Worm (Caenorhabditis elegans): ENCODE results near the gene igcm-3.

ce11 chrX:2727681-2728080 is 22.0 kb upstream of the igcm-3 start:
- TF ChIP-seq nhr-77 (tag; optimal IDR thresholded peaks at IDR 0.05) (no peak), elt-3 (tag; optimal IDR thresholded peaks at IDR 0.05) (no peak), blmp-1 (tag; optimal IDR thresholded peaks at IDR 0.05) (no peak), ces-1 (GFP tag; optimal IDR thresholded peaks at IDR 0.05) (no peak), sup-37 (GFP tag; optimal IDR thresholded peaks at IDR 0.05) (no peak), lin-15B (tag; optimal IDR thresholded peaks at IDR 0.05) (no peak), nhr-47 (tag; optimal IDR thresholded peaks at IDR 0.05) (no peak), nhr-76 (tag; optimal IDR thresholded peaks at IDR 0.05) (no peak), skn-1 (tag; optimal IDR thresholded peaks at IDR 0.05) (no peak), nhr-11 (tag; optimal IDR thresholded peaks at IDR 0.05) (no peak), snpc-4 (tag; optimal IDR thresholded peaks at IDR 0.05) (no peak)

Data from whole organism, L1 larva.